Fruit fly (Drosophila melanogaster) whole organism, prepupa: ENCODE data around the gene Cks85A.

Source experiments
- Blimp-1 ChIP-seq: fragments of 200-800 bp; sonication (Bioruptor generic); optimal IDR thresholded peaks from 3 replicates; lab custom pipeline; 2017; ENCODE audit warnings: missing biosample characterization, missing genetic modification characterization, mild to moderate bottlenecking, moderate library complexity, missing genetic modification reagents
- CG10631 ChIP-seq: fragments of 200-800 bp; sonication (Bioruptor generic); optimal IDR thresholded peaks from 2 replicates; lab custom pipeline; 2016; ENCODE audit warnings: missing biosample characterization, missing genetic modification characterization
- CG10669 ChIP-seq: fragments of 200-800 bp; sonication (Bioruptor generic); optimal IDR thresholded peaks from 3 replicates; lab custom pipeline; 2018; ENCODE audit warnings: missing biosample characterization, mild to moderate bottlenecking, missing genetic modification characterization, moderate library complexity
- CG11902 ChIP-seq: fragments of 200-800 bp; sonication (Bioruptor generic); optimal IDR thresholded peaks from 3 replicates; lab custom pipeline; 2016; ENCODE audit warnings: missing biosample characterization, missing genetic modification characterization
- CG1621 ChIP-seq: fragments of 200-800 bp; sonication (Bioruptor generic); optimal IDR thresholded peaks from 3 replicates; lab custom pipeline; 2018; ENCODE audit warnings: missing biosample characterization, mild to moderate bottlenecking, missing genetic modification characterization
- CG16779 ChIP-seq: fragments of 200-800 bp; sonication (Bioruptor generic); optimal IDR thresholded peaks from 3 replicates; lab custom pipeline; 2017; ENCODE audit warnings: missing biosample characterization, mild to moderate bottlenecking, missing genetic modification characterization
- CG3032 ChIP-seq: fragments of 200-800 bp; optimal IDR thresholded peaks from 2 replicates; lab custom pipeline; 2019; ENCODE audit warnings: missing biosample characterization, mild to moderate bottlenecking, missing genetic modification characterization, moderate library complexity
- CG31627 ChIP-seq: fragments of 200-800 bp; sonication (Bioruptor generic); optimal IDR thresholded peaks from 3 replicates; lab custom pipeline; 2016; ENCODE audit warnings: missing biosample characterization, missing genetic modification characterization
- CG32006 ChIP-seq: fragments of 200-800 bp; sonication (Bioruptor generic); optimal IDR thresholded peaks from 3 replicates; lab custom pipeline; 2017; ENCODE audit warnings: missing biosample characterization, mild to moderate bottlenecking, missing genetic modification characterization
- CG34406 ChIP-seq: fragments of 200-800 bp; sonication (Bioruptor generic); optimal IDR thresholded peaks from 3 replicates; lab custom pipeline; 2016; ENCODE audit warnings: missing biosample characterization, missing genetic modification characterization
- CG3919 ChIP-seq: fragments of 200-800 bp; sonication (Bioruptor generic); optimal IDR thresholded peaks from 3 replicates; lab custom pipeline; 2016; ENCODE audit warnings: missing biosample characterization, missing genetic modification characterization
- CG4318 ChIP-seq: fragments of 200-800 bp; sonication (Bioruptor generic); optimal IDR thresholded peaks from 3 replicates; lab custom pipeline; 2017; ENCODE audit warnings: missing biosample characterization, mild to moderate bottlenecking, missing genetic modification characterization
- CG6163 ChIP-seq: fragments of 200-800 bp; sonication (Bioruptor generic); IDR thresholded peaks from 3 replicates; pipeline ENCODE4 v1.3.6; 2022; ENCODE audit warnings: missing biosample characterization, missing genetic modification characterization
- CG6276 ChIP-seq: fragments of 200-800 bp; sonication (Bioruptor generic); optimal IDR thresholded peaks from 2 replicates; lab custom pipeline; 2017; ENCODE audit warnings: missing biosample characterization, mild to moderate bottlenecking, missing genetic modification characterization
- CG6792 ChIP-seq: fragments of 200-800 bp; sonication (Bioruptor generic); optimal IDR thresholded peaks from 3 replicates; lab custom pipeline; 2016; ENCODE audit warnings: missing biosample characterization, missing genetic modification characterization
- CG6808 ChIP-seq: fragments of 200-800 bp; sonication (Bioruptor generic); optimal IDR thresholded peaks from 3 replicates; lab custom pipeline; 2017; ENCODE audit warnings: missing biosample characterization, missing genetic modification characterization, mild to moderate bottlenecking, moderate library complexity, missing genetic modification reagents
- CG6854 ChIP-seq: fragments of 200-800 bp; sonication (Bioruptor generic); optimal IDR thresholded peaks from 2 replicates; lab custom pipeline; 2017; ENCODE audit warnings: missing biosample characterization, mild to moderate bottlenecking, missing genetic modification characterization
- CG7368 ChIP-seq: fragments of 200-800 bp; sonication (Bioruptor generic); optimal IDR thresholded peaks from 3 replicates; lab custom pipeline; 2016; ENCODE audit warnings: missing biosample characterization, missing genetic modification characterization
- CG8119 ChIP-seq: fragments of 200-800 bp; sonication (Bioruptor generic); IDR thresholded peaks from 3 replicates; pipeline ENCODE4 v1.3.6; 2022; ENCODE audit warnings: missing biosample characterization, missing genetic modification characterization
- CG8319 ChIP-seq: fragments of 200-800 bp; sonication (Bioruptor generic); optimal IDR thresholded peaks from 3 replicates; lab custom pipeline; 2016; ENCODE audit warnings: missing biosample characterization, missing genetic modification characterization
- CG9139 ChIP-seq: fragments of 200-800 bp; sonication (Bioruptor generic); optimal IDR thresholded peaks from 3 replicates; lab custom pipeline; 2017; ENCODE audit warnings: missing biosample characterization, mild to moderate bottlenecking, missing genetic modification characterization
- Eip75B ChIP-seq: fragments of 200-800 bp; sonication (Bioruptor generic); optimal IDR thresholded peaks from 3 replicates; lab custom pipeline; 2016; ENCODE audit warnings: missing biosample characterization, missing genetic modification characterization
- Gug ChIP-seq: fragments of 200-800 bp; sonication (Bioruptor generic); IDR thresholded peaks from 2 replicates; pipeline ENCODE4 v1.3.6; 2022; ENCODE audit warnings: missing biosample characterization, missing genetic modification characterization
- Hr39 ChIP-seq: fragments of 200-800 bp; sonication (Bioruptor generic); optimal IDR thresholded peaks from 2 replicates; lab custom pipeline; 2016; ENCODE audit warnings: missing biosample characterization, missing genetic modification characterization
- Lpt ChIP-seq: fragments of 200-800 bp; sonication (Bioruptor generic); optimal IDR thresholded peaks from 3 replicates; lab custom pipeline; 2016; ENCODE audit warnings: missing biosample characterization, missing genetic modification characterization
- Met ChIP-seq: fragments of 200-800 bp; sonication (Bioruptor generic); optimal IDR thresholded peaks from 3 replicates; lab custom pipeline; 2016; ENCODE audit warnings: missing biosample characterization, missing genetic modification characterization
- OdsH ChIP-seq: fragments of 200-800 bp; sonication (Bioruptor generic); optimal IDR thresholded peaks from 3 replicates; lab custom pipeline; 2016; ENCODE audit warnings: missing biosample characterization, missing genetic modification characterization
- Smox ChIP-seq: fragments of 200-800 bp; sonication (Bioruptor generic); optimal IDR thresholded peaks from 3 replicates; lab custom pipeline; 2016; ENCODE audit warnings: missing biosample characterization, missing genetic modification characterization
- Sox102F ChIP-seq: fragments of 200-800 bp; sonication (Bioruptor generic); optimal IDR thresholded peaks from 2 replicates; lab custom pipeline; 2016; ENCODE audit warnings: missing biosample characterization, mild to moderate bottlenecking, missing genetic modification characterization
- Sox14 ChIP-seq: fragments of 200-800 bp; sonication (Bioruptor generic); optimal IDR thresholded peaks from 3 replicates; lab custom pipeline; 2016; ENCODE audit warnings: missing biosample characterization, missing genetic modification characterization
- achi ChIP-seq: fragments of 200-800 bp; sonication (Bioruptor generic); optimal IDR thresholded peaks from 3 replicates; lab custom pipeline; 2016; ENCODE audit warnings: missing biosample characterization, missing genetic modification characterization
- cyc ChIP-seq: fragments of 200-800 bp; sonication (Bioruptor generic); optimal IDR thresholded peaks from 3 replicates; lab custom pipeline; 2016; ENCODE audit warnings: missing biosample characterization, missing genetic modification characterization
- dac ChIP-seq: fragments of 200-800 bp; sonication (Bioruptor generic); optimal IDR thresholded peaks from 2 replicates; lab custom pipeline; 2017; ENCODE audit warnings: missing biosample characterization, mild to moderate bottlenecking, missing genetic modification characterization
- eg ChIP-seq: fragments of 200-800 bp; sonication (Bioruptor generic); IDR thresholded peaks from 3 replicates; pipeline ENCODE4 v1.3.6; 2022; ENCODE audit warnings: missing biosample characterization, missing genetic modification characterization
- esn ChIP-seq: fragments of 200-800 bp; sonication (Bioruptor generic); optimal IDR thresholded peaks from 2 replicates; lab custom pipeline; 2016; ENCODE audit warnings: missing biosample characterization, mild to moderate bottlenecking, missing genetic modification characterization, moderate library complexity
- fd59A ChIP-seq: fragments of 200-800 bp; sonication (Bioruptor generic); optimal IDR thresholded peaks from 2 replicates; lab custom pipeline; 2017; ENCODE audit warnings: missing biosample characterization, mild to moderate bottlenecking, missing genetic modification characterization, missing genetic modification reagents
- fkh ChIP-seq: fragments of 200-800 bp; sonication (Bioruptor generic); optimal IDR thresholded peaks from 3 replicates; lab custom pipeline; 2017; ENCODE audit warnings: missing biosample characterization, mild to moderate bottlenecking, missing genetic modification characterization, moderate library complexity
- lz ChIP-seq: fragments of 200-800 bp; sonication (Bioruptor generic); optimal IDR thresholded peaks from 3 replicates; lab custom pipeline; 2016; ENCODE audit warnings: missing biosample characterization, missing genetic modification characterization
- net ChIP-seq: fragments of 200-800 bp; sonication (Bioruptor generic); optimal IDR thresholded peaks from 3 replicates; lab custom pipeline; 2016; ENCODE audit warnings: missing biosample characterization, missing genetic modification characterization
- pdm3 ChIP-seq: fragments of 200-800 bp; sonication (Bioruptor generic); optimal IDR thresholded peaks from 3 replicates; lab custom pipeline; 2016; ENCODE audit warnings: missing biosample characterization, missing genetic modification characterization
- salr ChIP-seq, 2 experiments: fragments of 200-800 bp; sonication (Bioruptor generic); optimal IDR thresholded peaks; 3 replicates each; lab custom pipeline; 2016 to 2018; ENCODE audit warnings: missing biosample characterization in 2 of 2, missing genetic modification characterization in 2 of 2, mild to moderate bottlenecking in 1 of 2
- spab ChIP-seq: fragments of 200-800 bp; sonication (Bioruptor generic); optimal IDR thresholded peaks from 2 replicates; lab custom pipeline; 2017; ENCODE audit warnings: missing biosample characterization, mild to moderate bottlenecking, missing genetic modification characterization, missing genetic modification reagents
- ss ChIP-seq, 2 experiments: fragments of 200-800 bp; sonication (Bioruptor generic); optimal IDR thresholded peaks; 2 replicates in 1 of 2; 3 replicates in 1 of 2; lab custom pipeline; 2017 to 2018; ENCODE audit warnings: mild to moderate bottlenecking in 2 of 2, missing biosample characterization in 2 of 2, missing genetic modification characterization in 2 of 2, moderate library complexity in 1 of 2
- svp ChIP-seq: fragments of 200-800 bp; sonication (Bioruptor generic); peaks from one replicate; lab custom pipeline; 2016; ENCODE audit warnings: missing biosample characterization, missing genetic modification characterization
- topi ChIP-seq: fragments of 200-800 bp; sonication (Bioruptor generic); optimal IDR thresholded peaks from 3 replicates; lab custom pipeline; 2016; ENCODE audit warnings: missing biosample characterization, missing genetic modification characterization

The Cks85A gene

DNA sequence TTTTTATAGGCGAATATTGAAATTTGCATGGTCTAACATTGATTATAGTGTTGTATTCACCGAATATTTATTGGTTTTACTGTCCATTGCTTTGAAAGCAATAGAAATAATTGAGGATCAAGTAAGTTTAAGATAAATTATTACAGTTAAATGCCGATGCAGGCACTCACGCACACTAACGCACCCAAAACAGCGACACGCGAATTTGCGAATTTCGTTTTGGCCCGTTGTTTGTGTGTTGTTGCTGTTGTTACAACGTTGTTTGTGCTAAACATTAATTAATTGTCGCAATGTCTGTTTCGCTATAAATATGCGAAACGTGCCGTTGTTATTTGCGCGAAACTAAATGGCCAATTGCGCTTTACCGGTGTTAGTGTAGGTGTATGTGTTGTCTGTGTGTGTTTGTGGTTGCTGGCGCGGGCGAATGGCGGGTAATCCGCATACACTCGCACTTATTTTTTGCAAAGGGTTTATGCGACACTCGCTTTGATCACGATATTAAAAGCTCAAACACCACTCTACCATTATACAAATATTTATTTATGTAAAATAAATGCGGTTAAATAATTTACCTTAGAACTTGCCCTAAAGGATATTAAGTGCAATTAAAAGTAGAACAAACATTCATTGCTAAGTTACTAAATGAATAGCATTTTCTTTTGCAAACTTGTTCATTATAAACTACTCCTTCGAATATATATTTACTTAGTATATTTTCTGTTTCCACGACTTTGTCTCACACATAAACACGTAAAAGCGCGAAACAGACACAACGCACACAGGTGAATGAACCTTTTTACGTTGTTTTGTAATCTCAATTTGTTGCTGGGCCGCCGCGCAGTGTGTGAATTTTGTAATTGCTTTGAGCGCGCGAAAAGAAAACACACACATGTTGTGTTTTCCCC, 29.9 kb upstream of the Cks85A start (continued):
- peak; percentile 87 for TF ChIP-seq Met (GFP tag; lab: Kevin White, UChicago)
- no peak for TF ChIP-seq CG1621 (tag; lab: Kevin White, UChicago)
- TF ChIP-seq fkh (GFP tag; lab: Kevin White, UChicago) = no peak
- peak; percentile 89 for TF ChIP-seq CG32006
- TF ChIP-seq Eip75B (GFP tag; lab: Kevin White, UChicago) = peak; percentile 77
- peak; percentile 86 for TF ChIP-seq Sox102F (GFP tag; lab: Kevin White, UChicago)
- TF ChIP-seq CG16779 (tag; lab: Kevin White, UChicago) = peak; percentile 72
- peak; percentile 75 for TF ChIP-seq CG3919 (GFP tag; lab: Kevin White, UChicago)
- peak; percentile 84 for TF ChIP-seq lz (GFP tag; lab: Kevin White, UChicago)
- TF ChIP-seq CG11902 (GFP tag; lab: Kevin White, UChicago) = peak; percentile 52
- peak; percentile 1 to 80 for TF ChIP-seq salr (GFP tag; optimal IDR thresholded peaks at IDR 0.05; lab: Kevin White, UChicago)
- TF ChIP-seq net = peak; percentile 89
- peak; percentile 74 for TF ChIP-seq achi (GFP tag; lab: Kevin White, UChicago)
- TF ChIP-seq esn (GFP tag; lab: Kevin White, UChicago) = peak; percentile 90
- peak; percentile 77 for TF ChIP-seq CG6792 (GFP tag; lab: Kevin White, UChicago)
- peak; percentile 71 for TF ChIP-seq CG8319 (GFP tag; lab: Kevin White, UChicago)
- peak; percentile 85 for TF ChIP-seq pdm3 (GFP tag; lab: Kevin White, UChicago)
- peak; percentile 73 for TF ChIP-seq dac (GFP tag; lab: Kevin White, UChicago)
- peak; percentile 69 for TF ChIP-seq CG7368 (GFP tag; lab: Kevin White, UChicago)
- peak; percentile 49 to 76 for TF ChIP-seq ss (GFP tag; optimal IDR thresholded peaks at IDR 0.05; lab: Kevin White, UChicago)
- TF ChIP-seq CG6276 (GFP tag; lab: Kevin White, UChicago) = peak; percentile 85
- peak; percentile 81 for TF ChIP-seq CG8119
- TF ChIP-seq OdsH (GFP tag; lab: Kevin White, UChicago) = peak; percentile 86
- TF ChIP-seq Blimp-1 (GFP tag; lab: Kevin White, UChicago) = peak; percentile 66
- peak; percentile 77 for TF ChIP-seq CG3032
- TF ChIP-seq CG4318 (GFP tag; lab: Kevin White, UChicago) = peak; percentile 67
- TF ChIP-seq Sox14 (GFP tag; lab: Kevin White, UChicago) = peak; percentile 75
- peak; percentile 35 for TF ChIP-seq CG9139
- peak; percentile 17 for TF ChIP-seq spab
- peak; percentile 33 for TF ChIP-seq CG6854
- TF ChIP-seq eg (GFP tag; lab: Robert Waterston, UW) = peak; percentile 86
- TF ChIP-seq CG31627 (GFP tag; lab: Kevin White, UChicago) = peak; percentile 79
- peak; percentile 75 for TF ChIP-seq CG6808 (GFP tag; lab: Kevin White, UChicago)
- TF ChIP-seq fd59A (GFP tag; lab: Kevin White, UChicago) = peak; percentile 63
- peak; percentile 89 for TF ChIP-seq svp (GFP tag; lab: Kevin White, UChicago)

DNA sequence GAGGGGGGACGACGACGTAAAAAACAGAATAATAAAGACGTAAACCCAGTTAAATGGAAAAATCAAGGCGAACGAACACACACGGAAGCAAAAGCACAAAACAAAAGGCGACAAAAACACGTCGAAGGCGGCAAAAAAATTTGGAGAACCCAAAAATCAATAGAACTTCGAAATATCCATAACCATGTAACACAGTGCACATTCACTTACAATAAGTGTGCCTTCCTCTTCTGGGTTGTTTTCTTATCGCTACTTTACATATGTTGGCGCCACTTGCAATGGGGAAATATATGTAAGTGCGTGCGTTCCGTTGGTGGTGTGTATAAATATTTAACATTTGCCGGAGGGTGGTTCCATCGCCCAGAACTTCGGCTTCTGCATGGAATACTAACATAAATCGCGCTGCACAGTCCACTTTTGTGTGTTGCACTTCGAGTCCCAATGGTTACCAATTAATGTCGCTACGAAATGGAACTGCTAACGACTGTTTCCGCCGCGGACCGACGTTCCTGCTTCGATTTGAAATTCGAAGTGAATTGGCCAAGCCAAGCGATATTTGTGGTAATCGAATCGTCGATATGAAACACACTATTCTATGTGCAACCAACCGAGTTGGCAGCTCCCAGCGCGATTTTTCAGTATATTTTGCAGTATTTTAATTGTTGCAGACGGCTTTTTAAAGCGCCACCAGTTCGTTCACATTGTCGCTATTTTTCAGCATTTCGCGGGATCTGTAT, 29.0 kb upstream of the Cks85A start, which contains the start of the genes CG9801 and Nasp:
Gene CG9801, minus strand, starts transcription at position 542 of the 737 bp plus-strand sequence.
Gene Nasp, plus strand, starts transcription at position 665 of the 737 bp plus-strand sequence.
- TF ChIP-seq CG34406 (GFP tag; lab: Kevin White, UChicago) = no peak
- no peak for TF ChIP-seq CG10631 (GFP tag; lab: Kevin White, UChicago)
- TF ChIP-seq Gug = no peak
- TF ChIP-seq CG6163 (GFP tag; lab: Robert Waterston, UW) = peak; percentile 59; the same call in 2 of the 3 replicates
- TF ChIP-seq Blimp-1 (GFP tag; lab: Kevin White, UChicago) = no peak
- TF ChIP-seq lz (GFP tag; lab: Kevin White, UChicago) = peak; percentile 45
- TF ChIP-seq Hr39 (GFP tag; lab: Kevin White, UChicago) = no peak
- TF ChIP-seq CG8319 (GFP tag; lab: Kevin White, UChicago) = no peak
- TF ChIP-seq CG9139 = peak; percentile 35
- TF ChIP-seq Sox102F (GFP tag; lab: Kevin White, UChicago) = peak; percentile 5
- no peak for TF ChIP-seq CG6792 (GFP tag; lab: Kevin White, UChicago)
- peak; percentile 22 for TF ChIP-seq CG1621 (tag; lab: Kevin White, UChicago)
- TF ChIP-seq ss (GFP tag; optimal IDR thresholded peaks at IDR 0.05; lab: Kevin White, UChicago) = no peak
- TF ChIP-seq CG3032 = no peak
- TF ChIP-seq Smox (GFP tag; lab: Kevin White, UChicago) = peak; percentile 55
- peak; percentile 4 for TF ChIP-seq CG10669 (GFP tag; lab: Kevin White, UChicago)
- TF ChIP-seq cyc = no peak
- TF ChIP-seq topi (GFP tag; lab: Kevin White, UChicago) = peak; percentile 26
- peak; percentile 3 for TF ChIP-seq pdm3 (GFP tag; lab: Kevin White, UChicago)
- peak; percentile 34 for TF ChIP-seq Met (GFP tag; lab: Kevin White, UChicago)
- peak; percentile 37 for TF ChIP-seq CG3919 (GFP tag; lab: Kevin White, UChicago)
- TF ChIP-seq Lpt = no peak
- TF ChIP-seq CG8119 = 0 out of 3 replicates have a peak, but pooled peaks have one; percentile 20
